Worm (Caenorhabditis elegans) whole organism, L4 larva: ENCODE measurements around the gene mpst-3.

Source experiments
- Y48G9A.11 ChIP-seq: fragments of 200-800 bp; sonication (Bioruptor generic); IDR thresholded peaks from 2 replicates; pipeline ENCODE4 v1.3.6; 2022; ENCODE audit warnings: missing genetic modification reagents, missing genetic modification characterization, missing compliant biosample characterization
- Y75B8A.6 ChIP-seq: fragments of 200-800 bp; sonication (Bioruptor generic); IDR thresholded peaks from 2 replicates; pipeline ENCODE4 v1.3.6; 2022; ENCODE audit warnings: missing genetic modification reagents, missing genetic modification characterization, missing compliant biosample characterization
- ZK337.2 ChIP-seq: fragments of 200-800 bp; sonication (Bioruptor generic); IDR thresholded peaks from 2 replicates; pipeline ENCODE4 v1.3.6; 2022; ENCODE audit warnings: missing genetic modification reagents, missing genetic modification characterization, missing compliant biosample characterization
- aha-1 ChIP-seq: fragments of 150-350 bp; peaks from one replicate; lab custom pipeline; 2014; ENCODE audit warnings: missing biosample characterization, missing genetic modification characterization
- aly-2 ChIP-seq: sonication (generic microtip); optimal IDR thresholded peaks from 2 replicates; lab custom pipeline; 2018; ENCODE audit warnings: missing biosample characterization, missing genetic modification characterization
- ceh-28 ChIP-seq: fragments of 150-350 bp; optimal IDR thresholded peaks from 2 replicates; lab custom pipeline; 2014; ENCODE audit warnings: missing biosample characterization, missing genetic modification reagents, missing genetic modification characterization
- ceh-82 ChIP-seq: sonication (generic microtip); optimal IDR thresholded peaks from 2 replicates; lab custom pipeline; 2017; ENCODE audit warnings: missing biosample characterization, missing genetic modification characterization
- ces-1 ChIP-seq: fragments of 150-350 bp; sonication (generic microtip); optimal IDR thresholded peaks from 4 replicates; lab custom pipeline; 2014; ENCODE audit warnings: missing biosample characterization, missing genetic modification reagents, missing genetic modification characterization
- ctbp-1 ChIP-seq: fragments of 200-800 bp; sonication (Bioruptor generic); IDR thresholded peaks from 2 replicates; pipeline ENCODE4 v1.3.6; 2022; ENCODE audit warnings: missing genetic modification reagents, missing genetic modification characterization, missing compliant biosample characterization
- daf-16 ChIP-seq, 3 experiments: sonication (generic microtip); optimal IDR thresholded peaks; 2 replicates each; lab custom pipeline; 2016 to 2017; ENCODE audit warnings: missing genetic modification characterization in 3 of 3, missing genetic modification reagents in 3 of 3, mild to moderate bottlenecking in 2 of 3, missing compliant biosample characterization in 2 of 3, missing biosample characterization in 1 of 3, moderate library complexity in 1 of 3
- daf-19 ChIP-seq: fragments of 200-800 bp; sonication (Bioruptor generic); conservative IDR thresholded peaks from 2 replicates; pipeline ENCODE4 v1.3.6; 2022; ENCODE audit warnings: missing genetic modification characterization, missing compliant biosample characterization
- dmd-6 ChIP-seq: fragments of 200-800 bp; sonication (Bioruptor generic); IDR thresholded peaks from 2 replicates; pipeline ENCODE4 v1.3.6; 2022; ENCODE audit warnings: missing genetic modification reagents, missing genetic modification characterization, missing compliant biosample characterization
- dve-1 ChIP-seq: sonication (generic microtip); optimal IDR thresholded peaks from 2 replicates; lab custom pipeline; 2017; ENCODE audit warnings: antibody characterized with exemption, mild to moderate bottlenecking, missing genetic modification characterization, missing compliant biosample characterization; ENCODE audit not compliant: insufficient read depth
- fos-1 ChIP-seq: fragments of 150-350 bp; optimal IDR thresholded peaks from 2 replicates; lab custom pipeline; 2014; ENCODE audit warnings: missing biosample characterization, missing genetic modification characterization
- hif-1 ChIP-seq, 2 experiments: sonication (generic microtip); optimal IDR thresholded peaks; 2 replicates each; lab custom pipeline; 2016 to 2017; ENCODE audit warnings: missing compliant biosample characterization in 2 of 2, missing genetic modification characterization in 2 of 2, missing genetic modification reagents in 2 of 2, missing genotype in 2 of 2, mild to moderate bottlenecking in 1 of 2
- hlh-11 ChIP-seq: fragments of 200-800 bp; sonication (Bioruptor generic); optimal IDR thresholded peaks from 2 replicates; lab custom pipeline; 2018; ENCODE audit warnings: mild to moderate bottlenecking, missing genetic modification characterization, missing compliant biosample characterization
- hlh-30 ChIP-seq: sonication (generic microtip); optimal IDR thresholded peaks from 2 replicates; lab custom pipeline; 2017; ENCODE audit warnings: antibody characterized with exemption, mild to moderate bottlenecking, missing genetic modification characterization, missing compliant biosample characterization; ENCODE audit not compliant: insufficient read depth
- lim-7 ChIP-seq: fragments of 200-800 bp; sonication (Bioruptor generic); IDR thresholded peaks from 2 replicates; pipeline ENCODE4 v1.3.6; 2022; ENCODE audit warnings: missing genetic modification characterization, missing compliant biosample characterization
- lin-1 ChIP-seq: fragments of 200-800 bp; sonication (Bioruptor generic); IDR thresholded peaks from 2 replicates; pipeline ENCODE4 v1.3.6; 2022; ENCODE audit warnings: missing genetic modification reagents, missing genetic modification characterization, missing compliant biosample characterization
- lin-15B ChIP-seq: fragments of 150-350 bp; sonication (generic microtip); optimal IDR thresholded peaks from 3 replicates; lab custom pipeline; 2014; ENCODE audit warnings: missing biosample characterization, missing genetic modification characterization
- lin-38 ChIP-seq: fragments of 200-800 bp; sonication (Bioruptor generic); IDR thresholded peaks from 2 replicates; pipeline ENCODE4 v1.3.6; 2022; ENCODE audit warnings: missing genetic modification reagents, missing genetic modification characterization, missing compliant biosample characterization
- lsy-2 ChIP-seq, 2 experiments: fragments of 150-350 bp in 1 of 2; sonication (generic microtip) in 1 of 2; optimal IDR thresholded peaks; 2 replicates each; lab custom pipeline; 2014 to 2017; ENCODE audit warnings: missing biosample characterization in 2 of 2, missing genetic modification characterization in 2 of 2
- madf-9 ChIP-seq: fragments of 200-800 bp; sonication (Bioruptor generic); conservative IDR thresholded peaks from 2 replicates; pipeline ENCODE4 v1.3.6; 2022; ENCODE audit warnings: missing genetic modification reagents, missing genetic modification characterization, missing compliant biosample characterization
- mdl-1 ChIP-seq, 2 experiments: fragments of 150-350 bp in 1 of 2; sonication (generic microtip) in 1 of 2; optimal IDR thresholded peaks; 2 replicates each; lab custom pipeline; 2014 to 2017; ENCODE audit warnings: missing biosample characterization in 2 of 2, missing genetic modification characterization in 2 of 2
- mdt-29 ChIP-seq: fragments of 200-800 bp; sonication (Bioruptor generic); IDR thresholded peaks from 2 replicates; pipeline ENCODE4 v1.3.6; 2022; ENCODE audit warnings: missing genetic modification reagents, missing genetic modification characterization, missing compliant biosample characterization
- mep-1 ChIP-seq: fragments of 150-350 bp; sonication (generic microtip); optimal IDR thresholded peaks from 3 replicates; lab custom pipeline; 2014; ENCODE audit warnings: missing biosample characterization, missing genetic modification characterization
- mes-2 ChIP-seq: sonication (generic microtip); optimal IDR thresholded peaks from 2 replicates; lab custom pipeline; 2016; ENCODE audit warnings: missing genotype, mild to moderate bottlenecking, missing genetic modification characterization, missing compliant biosample characterization; ENCODE audit not compliant: poor library complexity, severe bottlenecking
- mxl-2 ChIP-seq: fragments of 200-800 bp; sonication (Bioruptor generic); conservative IDR thresholded peaks from 2 replicates; pipeline ENCODE4 v1.3.6; 2022; ENCODE audit warnings: missing genetic modification reagents, missing genetic modification characterization, missing compliant biosample characterization
- mxl-3 ChIP-seq: fragments of 200-800 bp; sonication (Bioruptor generic); optimal IDR thresholded peaks from 2 replicates; lab custom pipeline; 2018; ENCODE audit warnings: mild to moderate bottlenecking, missing genetic modification characterization, missing compliant biosample characterization
- nhr-10 ChIP-seq: fragments of 150-350 bp; optimal IDR thresholded peaks from 2 replicates; lab custom pipeline; 2014; ENCODE audit warnings: missing biosample characterization, missing genetic modification characterization
- nhr-102 ChIP-seq: sonication (generic microtip); optimal IDR thresholded peaks from 2 replicates; lab custom pipeline; 2016; ENCODE audit warnings: mild to moderate bottlenecking, missing genetic modification characterization, moderate library complexity, missing compliant biosample characterization
- nhr-11 ChIP-seq: fragments of 150-350 bp; optimal IDR thresholded peaks from 2 replicates; lab custom pipeline; 2014; ENCODE audit warnings: missing biosample characterization, missing genetic modification characterization
- nhr-111 ChIP-seq: fragments of 200-800 bp; sonication (Bioruptor generic); optimal IDR thresholded peaks from 2 replicates; lab custom pipeline; 2018; ENCODE audit warnings: mild to moderate bottlenecking, missing genetic modification characterization, missing compliant biosample characterization
- nhr-28 ChIP-seq: fragments of 150-350 bp; optimal IDR thresholded peaks from 2 replicates; lab custom pipeline; 2014; ENCODE audit warnings: missing biosample characterization, missing genetic modification characterization
- nhr-42 ChIP-seq: fragments of 200-800 bp; sonication (Bioruptor generic); IDR thresholded peaks from 2 replicates; pipeline ENCODE4 v1.3.6; 2022; ENCODE audit warnings: missing genetic modification characterization, missing compliant biosample characterization
- nhr-48 ChIP-seq: sonication (generic microtip); optimal IDR thresholded peaks from 2 replicates; lab custom pipeline; 2016; ENCODE audit warnings: mild to moderate bottlenecking, missing genetic modification characterization, missing compliant biosample characterization
- nhr-77 ChIP-seq: fragments of 150-350 bp; optimal IDR thresholded peaks from 2 replicates; lab custom pipeline; 2014; ENCODE audit warnings: missing biosample characterization, missing genetic modification characterization
- php-3 ChIP-seq: fragments of 200-800 bp; sonication (Bioruptor generic); IDR thresholded peaks from 2 replicates; pipeline ENCODE4 v1.3.6; 2022; ENCODE audit warnings: missing genetic modification reagents, missing genetic modification characterization, missing compliant biosample characterization
- pqm-1 ChIP-seq: sonication (generic microtip); optimal IDR thresholded peaks from 2 replicates; lab custom pipeline; 2017; ENCODE audit warnings: missing biosample characterization, missing genetic modification characterization
- skn-1 ChIP-seq: fragments of 150-350 bp; optimal IDR thresholded peaks from 2 replicates; lab custom pipeline; 2014; ENCODE audit warnings: missing biosample characterization, missing genetic modification characterization
- tag-97 ChIP-seq: fragments of 200-800 bp; sonication (Bioruptor generic); IDR thresholded peaks from 2 replicates; pipeline ENCODE4 v1.3.6; 2022; ENCODE audit warnings: missing genetic modification characterization, missing compliant biosample characterization
- tra-1 ChIP-seq: fragments of 200-800 bp; sonication (Bioruptor generic); IDR thresholded peaks from 2 replicates; pipeline ENCODE4 v1.3.6; 2022; ENCODE audit warnings: missing genetic modification reagents, missing genetic modification characterization, missing compliant biosample characterization
- unc-62 ChIP-seq, 3 experiments: fragments of 150-350 bp in 1 of 3; sonication (generic microtip); optimal IDR thresholded peaks in 2 of 3; peaks in 1 of 3; 1 replicate in 1 of 3; 2 replicates in 2 of 3; lab custom pipeline; 2014 to 2017; ENCODE audit warnings: missing biosample characterization in 3 of 3, missing genetic modification characterization in 3 of 3, missing genetic modification reagents in 3 of 3, missing genotype in 1 of 3
- zfp-2 ChIP-seq: sonication (generic microtip); optimal IDR thresholded peaks from 2 replicates; lab custom pipeline; 2016; ENCODE audit warnings: mild to moderate bottlenecking, missing genetic modification characterization, missing compliant biosample characterization

Gene mpst-3

ce11 chrV:14849628-14850027 lies 45.8 kb upstream of the mpst-3 start (continued):
- TF ChIP-seq Y75B8A.6 (no peak; the same call in 1 of the 2 replicates), nhr-111 (GFP tag; lab: Kevin White, UChicago) (no peak)

- TF ChIP-seq lin-15B (tag; lab: Kevin White, UChicago): no peak
- TF ChIP-seq aha-1 (tag; lab: Kevin White, UChicago): peak; percentile 48
- TF ChIP-seq mdl-1 (tag; optimal IDR thresholded peaks at IDR 0.05; lab: Kevin White, UChicago): peak in 1 of 2 experiments; percentile 84
- no peak for TF ChIP-seq aly-2 (tag; lab: Kevin White, UChicago)
- no peak for TF ChIP-seq ZK337.2 (GFP tag; lab: Robert Waterston, UW)
- peak in 1 of 2 experiments; percentile 96 for TF ChIP-seq unc-62 (GFP tag; optimal IDR thresholded peaks at IDR 0.05 in 1 of 2; lab: Kevin White, UChicago)
- TF ChIP-seq unc-62 (tag; optimal IDR thresholded peaks at IDR 0.05; lab: Kevin White, UChicago): no peak
- peak; percentile 44 for TF ChIP-seq nhr-48 (tag; lab: Kevin White, UChicago)
- TF ChIP-seq mxl-2 (GFP tag; lab: Robert Waterston, UW): no peak
- no peak for TF ChIP-seq ces-1
- TF ChIP-seq hlh-11 (tag; lab: Kevin White, UChicago): peak; percentile 90
- peak; percentile 81 for TF ChIP-seq mxl-3 (GFP tag; lab: Kevin White, UChicago)
- TF ChIP-seq lim-7 (GFP tag; lab: Robert Waterston, UW): no peak
- peak; percentile 87 for TF ChIP-seq dmd-6 (GFP tag; lab: Robert Waterston, UW)
- TF ChIP-seq hlh-30 (tag; lab: Kevin White, UChicago): peak; percentile 91
- TF ChIP-seq daf-16 (GFP tag; optimal IDR thresholded peaks at IDR 0.05; lab: Kevin White, UChicago): peak in 1 of 2 experiments; percentile 34
- peak; percentile 52 for TF ChIP-seq daf-16 (tag; optimal IDR thresholded peaks at IDR 0.05; lab: Kevin White, UChicago)
- TF ChIP-seq php-3 (GFP tag; lab: Robert Waterston, UW): peak; percentile 51; the same call in 1 of the 2 replicates
- peak in 1 of 2 experiments; percentile 5 for TF ChIP-seq lsy-2 (tag; optimal IDR thresholded peaks at IDR 0.05; lab: Kevin White, UChicago)
- TF ChIP-seq nhr-77: peak; percentile 59
- 0 out of 2 replicates have a peak, but pooled peaks have one; percentile 12 for TF ChIP-seq lin-38 (GFP tag; lab: Robert Waterston, UW)
- peak; percentile 49 for TF ChIP-seq nhr-11 (tag; lab: Kevin White, UChicago)
- peak; percentile 94 for TF ChIP-seq mdt-29 (GFP tag; lab: Robert Waterston, UW)
- TF ChIP-seq lin-1: peak; percentile 77
- no peak for TF ChIP-seq zfp-2
- TF ChIP-seq tra-1 (GFP tag; lab: Robert Waterston, UW): no peak
- TF ChIP-seq daf-19: no peak
- peak; percentile 2 for TF ChIP-seq mep-1
- TF ChIP-seq hif-1 (tag; optimal IDR thresholded peaks at IDR 0.05; lab: Kevin White, UChicago): peak in 1 of 2 experiments; percentile 54
- peak; percentile 88 for TF ChIP-seq dve-1 (tag; lab: Kevin White, UChicago)
- TF ChIP-seq ceh-82 (tag; lab: Kevin White, UChicago): no peak
- TF ChIP-seq ctbp-1 (GFP tag; lab: Robert Waterston, UW): 0 out of 2 replicates have a peak, but pooled peaks have one; percentile 39
- TF ChIP-seq skn-1 (tag; lab: Kevin White, UChicago): no peak
- no peak for TF ChIP-seq tag-97
- peak; percentile 21 for TF ChIP-seq nhr-102
- no peak for TF ChIP-seq nhr-42 (GFP tag; lab: Robert Waterston, UW)
- no peak for TF ChIP-seq Y48G9A.11
- no peak for TF ChIP-seq fos-1 (tag; lab: Kevin White, UChicago)
- TF ChIP-seq pqm-1 (tag; lab: Kevin White, UChicago): peak; percentile 31
- no peak for TF ChIP-seq madf-9 (GFP tag; lab: Robert Waterston, UW)
- no peak for TF ChIP-seq nhr-10 (tag; lab: Kevin White, UChicago)
- TF ChIP-seq mes-2 (tag; lab: Kevin White, UChicago): peak; percentile 56
- TF ChIP-seq ceh-28 (tag; lab: Kevin White, UChicago): no peak
- TF ChIP-seq nhr-28: peak; percentile 61
These were observed 44.9 kb upstream of the mpst-3 start for ce11 chrV:14850530-14850929.
